Worm (Caenorhabditis elegans) whole organism, L1 larva: ENCODE results near the gene B0393.9.
A peak's percentile ranks its signal among the peaks of the same experiment; 100 is the strongest.

Experiments used
- C04F5.9 ChIP-seq: sonication (generic microtip); optimal IDR thresholded peaks from 2 replicates; lab custom pipeline; 2016; ENCODE audit warnings: missing genetic modification characterization, missing compliant biosample characterization
- C16A3.4 ChIP-seq: fragments of 150-350 bp; optimal IDR thresholded peaks from 2 replicates; lab custom pipeline; 2014; ENCODE audit warnings: missing biosample characterization, missing genetic modification characterization
- F16B12.6 ChIP-seq: fragments of 150-350 bp; optimal IDR thresholded peaks from 2 replicates; lab custom pipeline; 2014; ENCODE audit warnings: missing biosample characterization, missing genetic modification characterization
- aha-1 ChIP-seq: fragments of 150-350 bp; optimal IDR thresholded peaks from 2 replicates; lab custom pipeline; 2014; ENCODE audit warnings: missing biosample characterization, missing genetic modification characterization
- blmp-1 ChIP-seq: fragments of 150-350 bp; optimal IDR thresholded peaks from 2 replicates; lab custom pipeline; 2014; ENCODE audit warnings: missing biosample characterization, missing genetic modification characterization
- ceh-63 ChIP-seq: fragments of 200-800 bp; sonication (Bioruptor generic); optimal IDR thresholded peaks from 2 replicates; lab custom pipeline; 2018; ENCODE audit warnings: mild to moderate bottlenecking, missing genetic modification characterization, missing compliant biosample characterization
- ceh-88 ChIP-seq: fragments of 200-800 bp; sonication (Bioruptor generic); IDR thresholded peaks from 2 replicates; pipeline ENCODE4 v1.3.6; 2022; ENCODE audit warnings: missing genetic modification characterization, missing compliant biosample characterization
- egl-27 ChIP-seq, 2 experiments: fragments of 150-350 bp in 1 of 2; sonication (generic microtip); optimal IDR thresholded peaks; 3 replicates each; lab custom pipeline; 2017 to 2018; ENCODE audit warnings: missing biosample characterization in 2 of 2, missing genetic modification characterization in 2 of 2, missing genetic modification reagents in 2 of 2
- elt-2 ChIP-seq: sonication (generic microtip); optimal IDR thresholded peaks from 2 replicates; lab custom pipeline; 2016; ENCODE audit warnings: missing genetic modification characterization, mild to moderate bottlenecking, inconsistent platforms, missing compliant biosample characterization, missing genetic modification reagents
- elt-3 ChIP-seq, 6 experiments: fragments of 150-350 bp in 1 of 6; sonication (generic microtip); optimal IDR thresholded peaks; 2 replicates each; lab custom pipeline; 2017 to 2018; ENCODE audit warnings: missing biosample characterization in 6 of 6, missing genetic modification characterization in 6 of 6, inconsistent platforms in 1 of 6
- fkh-4 ChIP-seq: sonication (generic microtip); optimal IDR thresholded peaks from 2 replicates; lab custom pipeline; 2016; ENCODE audit warnings: missing compliant biosample characterization, missing genetic modification characterization, borderline replicate concordance
- fkh-8 ChIP-seq: sonication (generic microtip); optimal IDR thresholded peaks from 2 replicates; lab custom pipeline; 2016; ENCODE audit warnings: mild to moderate bottlenecking, missing genetic modification characterization, missing compliant biosample characterization
- fos-1 ChIP-seq: fragments of 150-350 bp; optimal IDR thresholded peaks from 2 replicates; lab custom pipeline; 2014; ENCODE audit warnings: missing biosample characterization, missing genetic modification characterization
- hlh-17 ChIP-seq: fragments of 200-800 bp; sonication (Bioruptor generic); optimal IDR thresholded peaks from 2 replicates; lab custom pipeline; 2018; ENCODE audit warnings: missing genetic modification characterization, mild to moderate bottlenecking, missing compliant biosample characterization, moderate library complexity, borderline replicate concordance
- hlh-4 ChIP-seq: sonication (generic microtip); optimal IDR thresholded peaks from 2 replicates; lab custom pipeline; 2016; ENCODE audit warnings: mild to moderate bottlenecking, missing genetic modification characterization, missing compliant biosample characterization
- isw-1 ChIP-seq: fragments of 200-800 bp; sonication (Bioruptor generic); IDR thresholded peaks from 2 replicates; pipeline ENCODE4 v1.3.6; 2022; ENCODE audit warnings: missing genetic modification characterization, missing compliant biosample characterization
- lin-14 ChIP-seq: fragments of 200-800 bp; sonication (Bioruptor generic); optimal IDR thresholded peaks from 2 replicates; lab custom pipeline; 2018; ENCODE audit warnings: mild to moderate bottlenecking, missing genetic modification characterization, moderate library complexity, missing compliant biosample characterization
- lin-35 ChIP-seq, 2 experiments: fragments of 150-350 bp; optimal IDR thresholded peaks; 2 replicates each; lab custom pipeline; 2014; ENCODE audit warnings: missing biosample characterization in 2 of 2, missing genetic modification characterization in 2 of 2, missing genetic modification reagents in 2 of 2
- lin-39 ChIP-seq: fragments of 150-350 bp; optimal IDR thresholded peaks from 2 replicates; lab custom pipeline; 2014; ENCODE audit warnings: missing biosample characterization, missing genetic modification reagents, missing genetic modification characterization
- lir-3 ChIP-seq: sonication (generic microtip); optimal IDR thresholded peaks from 2 replicates; lab custom pipeline; 2016; ENCODE audit warnings: mild to moderate bottlenecking, missing genetic modification characterization, moderate library complexity, missing compliant biosample characterization; ENCODE audit not compliant: poor library complexity
- lsy-2 ChIP-seq, 2 experiments: fragments of 150-350 bp; optimal IDR thresholded peaks; 2 replicates each; lab custom pipeline; 2014; ENCODE audit warnings: missing biosample characterization in 2 of 2, missing genetic modification characterization in 2 of 2
- mdl-1 ChIP-seq, 2 experiments: fragments of 150-350 bp; optimal IDR thresholded peaks; 2 replicates each; lab custom pipeline; 2014 to 2017; ENCODE audit warnings: missing biosample characterization in 2 of 2, missing genetic modification characterization in 2 of 2, inconsistent platforms in 1 of 2
- nhr-11 ChIP-seq: fragments of 150-350 bp; optimal IDR thresholded peaks from 2 replicates; lab custom pipeline; 2014; ENCODE audit warnings: missing biosample characterization, missing genetic modification characterization
- nhr-12 ChIP-seq: sonication (generic microtip); optimal IDR thresholded peaks from 2 replicates; lab custom pipeline; 2017; ENCODE audit warnings: missing biosample characterization, missing genetic modification characterization
- nhr-20 ChIP-seq: sonication (generic microtip); optimal IDR thresholded peaks from 2 replicates; lab custom pipeline; 2016; ENCODE audit warnings: mild to moderate bottlenecking, missing genetic modification characterization, missing compliant biosample characterization
- skn-1 ChIP-seq: fragments of 150-350 bp; optimal IDR thresholded peaks from 2 replicates; lab custom pipeline; 2014; ENCODE audit warnings: missing biosample characterization, missing genetic modification characterization
- snpc-4 ChIP-seq: fragments of 150-350 bp; optimal IDR thresholded peaks from 2 replicates; lab custom pipeline; 2014; ENCODE audit warnings: missing biosample characterization, missing genetic modification characterization
- swsn-7 ChIP-seq: sonication (generic microtip); optimal IDR thresholded peaks from 2 replicates; lab custom pipeline; 2016; ENCODE audit warnings: missing genetic modification characterization, missing compliant biosample characterization
- tlp-1 ChIP-seq: fragments of 150-350 bp; optimal IDR thresholded peaks from 2 replicates; lab custom pipeline; 2014; ENCODE audit warnings: missing biosample characterization, missing genetic modification characterization
- unc-130 ChIP-seq: fragments of 150-350 bp; optimal IDR thresholded peaks from 2 replicates; lab custom pipeline; 2017; ENCODE audit warnings: missing biosample characterization, missing genetic modification characterization, inconsistent platforms
- unc-62 ChIP-seq: fragments of 150-350 bp; optimal IDR thresholded peaks from 2 replicates; lab custom pipeline; 2014; ENCODE audit warnings: missing biosample characterization, missing genetic modification reagents, missing genetic modification characterization
- unc-86 ChIP-seq: sonication (generic microtip); optimal IDR thresholded peaks from 2 replicates; lab custom pipeline; 2016; ENCODE audit warnings: missing genetic modification characterization, missing compliant biosample characterization

The B0393.9 gene

ce11 chrIII:4731295-4731988 is 48.5 kb downstream of the B0393.9 start, which contains the start of gene F17C8.3 (continued):
- TF ChIP-seq unc-130 (peak; percentile 4), swsn-7 (tag; lab: Kevin White, UChicago) (peak; percentile 32), lir-3 (no peak), fkh-8 (tag; lab: Kevin White, UChicago) (no peak), hlh-4 (tag; lab: Kevin White, UChicago) (no peak), lsy-2 (tag; optimal IDR thresholded peaks at IDR 0.05; lab: Kevin White, UChicago) (peak; percentile 54 to 70), isw-1 (GFP tag; lab: Robert Waterston, UW) (no peak), nhr-11 (tag; lab: Kevin White, UChicago) (no peak), F16B12.6 (no peak), C04F5.9 (tag; lab: Kevin White, UChicago) (no peak), fkh-4 (tag; lab: Kevin White, UChicago) (peak; percentile 51), fos-1 (tag; lab: Kevin White, UChicago) (no peak), C16A3.4 (no peak), blmp-1 (tag; lab: Kevin White, UChicago) (no peak), tlp-1 (tag; lab: Kevin White, UChicago) (no peak), elt-2 (no peak), hlh-17 (GFP tag; lab: Kevin White, UChicago) (no peak), lin-35 (GFP tag; optimal IDR thresholded peaks at IDR 0.05; lab: Kevin White, UChicago) (no peak), ceh-88 (GFP tag; lab: Robert Waterston, UW) (no peak), unc-86 (tag; lab: Kevin White, UChicago) (no peak), nhr-12 (tag; lab: Kevin White, UChicago) (no peak), lin-14 (GFP tag; lab: Kevin White, UChicago) (peak; percentile 83), lin-39 (peak; percentile 51), nhr-20 (tag; lab: Kevin White, UChicago) (peak; percentile 30), egl-27 (tag; optimal IDR thresholded peaks at IDR 0.05; lab: Kevin White, UChicago) (no peak), snpc-4 (tag; lab: Kevin White, UChicago) (no peak), unc-62 (no peak), skn-1 (tag; lab: Kevin White, UChicago) (no peak), aha-1 (tag; lab: Kevin White, UChicago) (no peak), ceh-63 (GFP tag; lab: Kevin White, UChicago) (no peak), mdl-1 (tag; optimal IDR thresholded peaks at IDR 0.05; lab: Kevin White, UChicago) (peak in 1 of 2 experiments; percentile 19), elt-3 (tag; optimal IDR thresholded peaks at IDR 0.05; lab: Kevin White, UChicago) (no peak)
- TF ChIP-seq, all 84 proteins: peak for 18
